Worm (Caenorhabditis elegans) whole organism, L3 larva: Measurements from ENCODE around the gene K09C4.10.

Experiments
- ama-1 ChIP-seq: fragments of 150-350 bp; optimal IDR thresholded peaks from 2 replicates; lab custom pipeline; 2018
- ceh-82 ChIP-seq: fragments of 150-350 bp; optimal IDR thresholded peaks from 2 replicates; lab custom pipeline; 2014; ENCODE audit warnings: missing biosample characterization, missing genetic modification characterization
- elt-1 ChIP-seq: fragments of 150-350 bp; optimal IDR thresholded peaks from 2 replicates; lab custom pipeline; 2014; ENCODE audit warnings: missing biosample characterization, missing genetic modification characterization
- fos-1 ChIP-seq: fragments of 150-350 bp; optimal IDR thresholded peaks from 2 replicates; lab custom pipeline; 2014; ENCODE audit warnings: missing biosample characterization, missing genetic modification characterization
- jun-1 ChIP-seq: fragments of 150-350 bp; optimal IDR thresholded peaks from 2 replicates; lab custom pipeline; 2014; ENCODE audit warnings: missing biosample characterization, missing genetic modification reagents, missing genetic modification characterization
- mml-1 ChIP-seq: fragments of 150-350 bp; sonication (generic microtip); optimal IDR thresholded peaks from 3 replicates; lab custom pipeline; 2014; ENCODE audit warnings: missing biosample characterization, missing genetic modification characterization
- nhr-25 ChIP-seq: sonication (generic microtip); optimal IDR thresholded peaks from 2 replicates; lab custom pipeline; 2017; ENCODE audit warnings: missing biosample characterization, missing genetic modification characterization
- nhr-77 ChIP-seq: fragments of 150-350 bp; optimal IDR thresholded peaks from 2 replicates; lab custom pipeline; 2014; ENCODE audit warnings: missing biosample characterization, missing genetic modification characterization
- skn-1 ChIP-seq: fragments of 150-350 bp; optimal IDR thresholded peaks from 2 replicates; lab custom pipeline; 2014; ENCODE audit warnings: missing biosample characterization, missing genetic modification characterization
- zag-1 ChIP-seq: fragments of 150-350 bp; optimal IDR thresholded peaks from 2 replicates; lab custom pipeline; 2014; ENCODE audit warnings: missing biosample characterization, missing genetic modification characterization
- ztf-11 ChIP-seq: fragments of 150-350 bp; optimal IDR thresholded peaks from 2 replicates; lab custom pipeline; 2014; ENCODE audit warnings: missing biosample characterization, missing genetic modification characterization

- TF ChIP-seq mml-1: no peak
- no peak for TF ChIP-seq ama-1 (lab: Kevin White, UChicago)
- no peak for TF ChIP-seq elt-1
- no peak for TF ChIP-seq jun-1 (tag; lab: Kevin White, UChicago)
- no peak for TF ChIP-seq nhr-77 (tag; lab: Kevin White, UChicago)
- no peak for TF ChIP-seq nhr-25 (tag; lab: Kevin White, UChicago)
- no peak for TF ChIP-seq zag-1
- no peak for TF ChIP-seq ceh-82 (tag; lab: Kevin White, UChicago)
- TF ChIP-seq ztf-11 (tag; lab: Kevin White, UChicago): no peak
- no peak for TF ChIP-seq skn-1 (tag; lab: Kevin White, UChicago)
- TF ChIP-seq fos-1 (tag; lab: Kevin White, UChicago): no peak
Observed at ce11 chrX:3230575-3230974, 49.5 kb downstream of the K09C4.10 start.
